Fruit fly (Drosophila melanogaster) whole organism, prepupa: ENCODE measurements around the gene GluRIIC.

Source experiments
- Blimp-1 ChIP-seq: fragments of 200-800 bp; sonication (Bioruptor generic); optimal IDR thresholded peaks from 3 replicates; lab custom pipeline; 2017; ENCODE audit warnings: missing biosample characterization, missing genetic modification characterization, mild to moderate bottlenecking, moderate library complexity, missing genetic modification reagents
- CG10631 ChIP-seq: fragments of 200-800 bp; sonication (Bioruptor generic); optimal IDR thresholded peaks from 2 replicates; lab custom pipeline; 2016; ENCODE audit warnings: missing biosample characterization, missing genetic modification characterization
- CG10669 ChIP-seq: fragments of 200-800 bp; sonication (Bioruptor generic); optimal IDR thresholded peaks from 3 replicates; lab custom pipeline; 2018; ENCODE audit warnings: missing biosample characterization, mild to moderate bottlenecking, missing genetic modification characterization, moderate library complexity
- CG11902 ChIP-seq: fragments of 200-800 bp; sonication (Bioruptor generic); optimal IDR thresholded peaks from 3 replicates; lab custom pipeline; 2016; ENCODE audit warnings: missing biosample characterization, missing genetic modification characterization
- CG1621 ChIP-seq: fragments of 200-800 bp; sonication (Bioruptor generic); optimal IDR thresholded peaks from 3 replicates; lab custom pipeline; 2018; ENCODE audit warnings: missing biosample characterization, mild to moderate bottlenecking, missing genetic modification characterization
- CG3032 ChIP-seq: fragments of 200-800 bp; optimal IDR thresholded peaks from 2 replicates; lab custom pipeline; 2019; ENCODE audit warnings: missing biosample characterization, mild to moderate bottlenecking, missing genetic modification characterization, moderate library complexity
- CG32006 ChIP-seq: fragments of 200-800 bp; sonication (Bioruptor generic); optimal IDR thresholded peaks from 3 replicates; lab custom pipeline; 2017; ENCODE audit warnings: missing biosample characterization, mild to moderate bottlenecking, missing genetic modification characterization
- CG34406 ChIP-seq: fragments of 200-800 bp; sonication (Bioruptor generic); optimal IDR thresholded peaks from 3 replicates; lab custom pipeline; 2016; ENCODE audit warnings: missing biosample characterization, missing genetic modification characterization
- CG3919 ChIP-seq: fragments of 200-800 bp; sonication (Bioruptor generic); optimal IDR thresholded peaks from 3 replicates; lab custom pipeline; 2016; ENCODE audit warnings: missing biosample characterization, missing genetic modification characterization
- CG4318 ChIP-seq: fragments of 200-800 bp; sonication (Bioruptor generic); optimal IDR thresholded peaks from 3 replicates; lab custom pipeline; 2017; ENCODE audit warnings: missing biosample characterization, mild to moderate bottlenecking, missing genetic modification characterization
- CG6276 ChIP-seq: fragments of 200-800 bp; sonication (Bioruptor generic); optimal IDR thresholded peaks from 2 replicates; lab custom pipeline; 2017; ENCODE audit warnings: missing biosample characterization, mild to moderate bottlenecking, missing genetic modification characterization
- CG6792 ChIP-seq: fragments of 200-800 bp; sonication (Bioruptor generic); optimal IDR thresholded peaks from 3 replicates; lab custom pipeline; 2016; ENCODE audit warnings: missing biosample characterization, missing genetic modification characterization
- CG6808 ChIP-seq: fragments of 200-800 bp; sonication (Bioruptor generic); optimal IDR thresholded peaks from 3 replicates; lab custom pipeline; 2017; ENCODE audit warnings: missing biosample characterization, missing genetic modification characterization, mild to moderate bottlenecking, moderate library complexity, missing genetic modification reagents
- CG6854 ChIP-seq: fragments of 200-800 bp; sonication (Bioruptor generic); optimal IDR thresholded peaks from 2 replicates; lab custom pipeline; 2017; ENCODE audit warnings: missing biosample characterization, mild to moderate bottlenecking, missing genetic modification characterization
- CG7368 ChIP-seq: fragments of 200-800 bp; sonication (Bioruptor generic); optimal IDR thresholded peaks from 3 replicates; lab custom pipeline; 2016; ENCODE audit warnings: missing biosample characterization, missing genetic modification characterization
- CG8119 ChIP-seq: fragments of 200-800 bp; sonication (Bioruptor generic); IDR thresholded peaks from 3 replicates; pipeline ENCODE4 v1.3.6; 2022; ENCODE audit warnings: missing biosample characterization, missing genetic modification characterization
- CG8319 ChIP-seq: fragments of 200-800 bp; sonication (Bioruptor generic); optimal IDR thresholded peaks from 3 replicates; lab custom pipeline; 2016; ENCODE audit warnings: missing biosample characterization, missing genetic modification characterization
- CG8632 ChIP-seq: fragments of 200-800 bp; sonication (Bioruptor generic); optimal IDR thresholded peaks from 3 replicates; lab custom pipeline; 2016; ENCODE audit warnings: missing biosample characterization, missing genetic modification characterization
- CG9139 ChIP-seq: fragments of 200-800 bp; sonication (Bioruptor generic); optimal IDR thresholded peaks from 3 replicates; lab custom pipeline; 2017; ENCODE audit warnings: missing biosample characterization, mild to moderate bottlenecking, missing genetic modification characterization
- Eip75B ChIP-seq: fragments of 200-800 bp; sonication (Bioruptor generic); optimal IDR thresholded peaks from 3 replicates; lab custom pipeline; 2016; ENCODE audit warnings: missing biosample characterization, missing genetic modification characterization
- Ets21C ChIP-seq: fragments of 200-800 bp; sonication (Bioruptor generic); optimal IDR thresholded peaks from 3 replicates; lab custom pipeline; 2016; ENCODE audit warnings: missing biosample characterization, missing genetic modification characterization
- Ets96B ChIP-seq: fragments of 200-800 bp; optimal IDR thresholded peaks from 2 replicates; lab custom pipeline; 2019; ENCODE audit warnings: missing biosample characterization, mild to moderate bottlenecking, missing genetic modification characterization, moderate library complexity
- Gug ChIP-seq: fragments of 200-800 bp; sonication (Bioruptor generic); IDR thresholded peaks from 2 replicates; pipeline ENCODE4 v1.3.6; 2022; ENCODE audit warnings: missing biosample characterization, missing genetic modification characterization
- Hr39 ChIP-seq: fragments of 200-800 bp; sonication (Bioruptor generic); optimal IDR thresholded peaks from 2 replicates; lab custom pipeline; 2016; ENCODE audit warnings: missing biosample characterization, missing genetic modification characterization
- Hr4 ChIP-seq: fragments of 200-800 bp; sonication (Bioruptor generic); optimal IDR thresholded peaks from 3 replicates; lab custom pipeline; 2016; ENCODE audit warnings: missing biosample characterization, missing genetic modification characterization
- Lpt ChIP-seq: fragments of 200-800 bp; sonication (Bioruptor generic); optimal IDR thresholded peaks from 3 replicates; lab custom pipeline; 2016; ENCODE audit warnings: missing biosample characterization, missing genetic modification characterization
- Sox102F ChIP-seq: fragments of 200-800 bp; sonication (Bioruptor generic); optimal IDR thresholded peaks from 2 replicates; lab custom pipeline; 2016; ENCODE audit warnings: missing biosample characterization, mild to moderate bottlenecking, missing genetic modification characterization
- Sox15 ChIP-seq: fragments of 200-800 bp; sonication (Bioruptor generic); optimal IDR thresholded peaks from 3 replicates; lab custom pipeline; 2016; ENCODE audit warnings: missing biosample characterization, missing genetic modification characterization
- achi ChIP-seq: fragments of 200-800 bp; sonication (Bioruptor generic); optimal IDR thresholded peaks from 3 replicates; lab custom pipeline; 2016; ENCODE audit warnings: missing biosample characterization, missing genetic modification characterization
- acj6 ChIP-seq: fragments of 200-800 bp; sonication (Bioruptor generic); optimal IDR thresholded peaks from 3 replicates; lab custom pipeline; 2016; ENCODE audit warnings: missing biosample characterization, missing genetic modification characterization
- cyc ChIP-seq: fragments of 200-800 bp; sonication (Bioruptor generic); optimal IDR thresholded peaks from 3 replicates; lab custom pipeline; 2016; ENCODE audit warnings: missing biosample characterization, missing genetic modification characterization
- dsx ChIP-seq: fragments of 200-800 bp; optimal IDR thresholded peaks from 3 replicates; lab custom pipeline; 2019; ENCODE audit warnings: missing biosample characterization, mild to moderate bottlenecking, missing genetic modification characterization, moderate library complexity; ENCODE audit not compliant: poor library complexity, severe bottlenecking
- esn ChIP-seq: fragments of 200-800 bp; sonication (Bioruptor generic); optimal IDR thresholded peaks from 2 replicates; lab custom pipeline; 2016; ENCODE audit warnings: missing biosample characterization, mild to moderate bottlenecking, missing genetic modification characterization, moderate library complexity
- fd59A ChIP-seq: fragments of 200-800 bp; sonication (Bioruptor generic); optimal IDR thresholded peaks from 2 replicates; lab custom pipeline; 2017; ENCODE audit warnings: missing biosample characterization, mild to moderate bottlenecking, missing genetic modification characterization, missing genetic modification reagents
- fd85E ChIP-seq: fragments of 200-800 bp; sonication (Bioruptor generic); optimal IDR thresholded peaks from 3 replicates; lab custom pipeline; 2016; ENCODE audit warnings: missing biosample characterization, missing genetic modification characterization
- fkh ChIP-seq: fragments of 200-800 bp; sonication (Bioruptor generic); optimal IDR thresholded peaks from 3 replicates; lab custom pipeline; 2017; ENCODE audit warnings: missing biosample characterization, mild to moderate bottlenecking, missing genetic modification characterization, moderate library complexity
- lz ChIP-seq: fragments of 200-800 bp; sonication (Bioruptor generic); optimal IDR thresholded peaks from 3 replicates; lab custom pipeline; 2016; ENCODE audit warnings: missing biosample characterization, missing genetic modification characterization
- net ChIP-seq: fragments of 200-800 bp; sonication (Bioruptor generic); optimal IDR thresholded peaks from 3 replicates; lab custom pipeline; 2016; ENCODE audit warnings: missing biosample characterization, missing genetic modification characterization
- pdm3 ChIP-seq: fragments of 200-800 bp; sonication (Bioruptor generic); optimal IDR thresholded peaks from 3 replicates; lab custom pipeline; 2016; ENCODE audit warnings: missing biosample characterization, missing genetic modification characterization
- salr ChIP-seq, 2 experiments: fragments of 200-800 bp; sonication (Bioruptor generic); optimal IDR thresholded peaks; 3 replicates each; lab custom pipeline; 2016 to 2018; ENCODE audit warnings: missing biosample characterization in 2 of 2, missing genetic modification characterization in 2 of 2, mild to moderate bottlenecking in 1 of 2
- spab ChIP-seq: fragments of 200-800 bp; sonication (Bioruptor generic); optimal IDR thresholded peaks from 2 replicates; lab custom pipeline; 2017; ENCODE audit warnings: missing biosample characterization, mild to moderate bottlenecking, missing genetic modification characterization, missing genetic modification reagents
- svp ChIP-seq: fragments of 200-800 bp; sonication (Bioruptor generic); peaks from one replicate; lab custom pipeline; 2016; ENCODE audit warnings: missing biosample characterization, missing genetic modification characterization
- topi ChIP-seq: fragments of 200-800 bp; sonication (Bioruptor generic); optimal IDR thresholded peaks from 3 replicates; lab custom pipeline; 2016; ENCODE audit warnings: missing biosample characterization, missing genetic modification characterization
- vri ChIP-seq: fragments of 200-800 bp; sonication (Bioruptor generic); optimal IDR thresholded peaks from 3 replicates; lab custom pipeline; 2016; ENCODE audit warnings: missing biosample characterization, mild to moderate bottlenecking, missing genetic modification characterization

Gene GluRIIC

DNA sequence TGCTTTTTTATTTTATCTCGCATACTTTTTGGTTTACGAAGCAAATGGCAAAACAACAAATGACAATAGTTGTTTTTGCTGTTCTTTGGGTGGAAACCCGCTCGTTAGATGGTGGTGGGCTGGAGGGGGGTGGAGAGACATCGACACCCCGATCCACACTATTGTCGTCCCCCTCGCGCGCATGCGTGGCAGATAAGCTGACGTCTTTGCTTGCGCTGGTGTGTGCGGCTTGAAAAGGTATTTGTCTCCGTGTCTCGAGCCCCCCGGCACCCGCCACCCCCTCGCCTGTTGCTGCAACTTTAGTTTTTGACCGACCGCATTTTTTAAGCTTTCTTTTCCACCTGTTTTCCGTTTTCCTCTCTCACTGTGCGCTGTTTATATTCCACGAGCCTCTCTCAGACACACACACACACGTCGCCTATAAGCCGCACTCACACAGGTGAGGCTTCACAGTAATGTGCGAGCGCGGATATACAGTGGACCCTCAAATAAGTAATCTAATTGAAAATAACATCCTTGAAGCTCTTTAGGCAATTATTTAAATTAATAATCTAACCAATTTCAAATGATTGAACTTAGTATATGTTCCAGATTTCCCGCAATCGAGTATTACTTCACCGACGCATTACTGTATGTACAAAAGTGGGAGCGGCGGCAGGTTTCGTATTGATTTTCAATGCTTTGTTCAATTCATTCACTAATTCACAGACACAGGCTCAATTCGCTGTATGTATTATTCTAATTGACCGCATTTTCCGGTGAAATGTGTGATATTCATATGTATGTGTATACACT, 46.7 kb upstream of the GluRIIC start (continued):
- TF ChIP-seq CG6792 (GFP tag; lab: Kevin White, UChicago) (peak; percentile 93), CG10631 (GFP tag; lab: Kevin White, UChicago) (peak; percentile 93), salr (GFP tag; optimal IDR thresholded peaks at IDR 0.05; lab: Kevin White, UChicago) (peak; percentile 85 to 87), CG4318 (GFP tag; lab: Kevin White, UChicago) (peak; percentile 92), Ets96B (peak; percentile 87), CG11902 (GFP tag; lab: Kevin White, UChicago) (peak; percentile 92), CG8632 (GFP tag; lab: Kevin White, UChicago) (peak; percentile 91), Eip75B (GFP tag; lab: Kevin White, UChicago) (peak; percentile 93), Ets21C (GFP tag; lab: Kevin White, UChicago) (peak; percentile 94), Sox15 (peak; percentile 92), fd85E (GFP tag; lab: Kevin White, UChicago) (peak; percentile 60), topi (GFP tag; lab: Kevin White, UChicago) (peak; percentile 96), spab (GFP tag; lab: Kevin White, UChicago) (peak; percentile 78), CG8319 (GFP tag; lab: Kevin White, UChicago) (peak; percentile 82), Lpt (GFP tag; lab: Kevin White, UChicago) (peak; percentile 79), fd59A (GFP tag; lab: Kevin White, UChicago) (peak; percentile 83), Gug (GFP tag; lab: Robert Waterston, UW) (peak; percentile 94), CG9139 (GFP tag; lab: Kevin White, UChicago) (peak; percentile 65)

DNA sequence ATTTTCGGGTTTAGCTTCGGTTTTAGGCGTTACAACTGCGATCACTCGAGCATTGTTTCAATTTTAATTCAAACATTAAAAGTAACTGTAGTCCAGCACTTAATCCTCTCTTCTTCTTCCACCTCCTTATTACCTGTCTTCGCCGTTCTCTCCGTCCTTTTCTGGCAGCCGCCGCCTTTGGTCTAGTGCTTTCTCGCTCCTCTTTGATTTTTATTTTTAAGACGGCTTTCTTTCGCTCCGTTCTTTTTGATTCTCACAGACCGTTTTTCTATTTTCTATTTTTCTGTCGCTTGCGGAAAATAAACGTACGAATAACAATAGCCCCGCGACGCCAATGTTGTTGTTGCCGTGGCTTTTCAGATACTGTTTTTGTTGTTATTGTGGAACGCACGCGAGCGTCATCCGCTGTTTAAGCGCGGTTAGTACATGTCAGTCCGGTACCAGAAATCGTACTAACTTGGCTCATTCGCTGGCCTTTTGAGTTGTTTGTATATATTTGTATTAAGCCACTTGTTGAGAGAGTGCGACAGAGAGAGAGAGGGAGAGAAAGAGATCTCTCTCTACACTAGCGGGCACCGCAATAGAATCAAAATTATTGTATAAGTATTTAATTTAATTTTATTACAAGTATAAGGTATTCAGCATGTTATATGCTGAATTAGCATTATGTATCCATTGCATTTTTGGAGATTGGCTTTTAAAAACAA, 45.8 kb upstream of the GluRIIC start, which contains the start of gene aru:
TSS of gene aru (minus strand) at position 456 of the 707 bp plus-strand sequence.
- TF ChIP-seq net (GFP tag; lab: Kevin White, UChicago), result peak; percentile 10
- TF ChIP-seq spab (GFP tag; lab: Kevin White, UChicago), result no peak
- peak; percentile 3 for TF ChIP-seq CG8632 (GFP tag; lab: Kevin White, UChicago)
- peak; percentile 54 for TF ChIP-seq svp (GFP tag; lab: Kevin White, UChicago)
- TF ChIP-seq CG34406 (GFP tag; lab: Kevin White, UChicago), result no peak
- TF ChIP-seq Ets96B, result peak; percentile 22
- TF ChIP-seq CG1621 (tag; lab: Kevin White, UChicago), result no peak
- TF ChIP-seq Lpt (GFP tag; lab: Kevin White, UChicago), result peak; percentile 25
- TF ChIP-seq esn (GFP tag; lab: Kevin White, UChicago), result peak; percentile 40
- TF ChIP-seq CG6808 (GFP tag; lab: Kevin White, UChicago), result no peak
- no peak for TF ChIP-seq fd59A (GFP tag; lab: Kevin White, UChicago)
- peak; percentile 53 for TF ChIP-seq Sox102F (GFP tag; lab: Kevin White, UChicago)
- TF ChIP-seq cyc, result no peak
- peak; percentile 28 for TF ChIP-seq vri (GFP tag; lab: Kevin White, UChicago)
- no peak for TF ChIP-seq Blimp-1 (GFP tag; lab: Kevin White, UChicago)
- peak; percentile 33 for TF ChIP-seq acj6 (GFP tag; lab: Kevin White, UChicago)
- TF ChIP-seq CG7368 (GFP tag; lab: Kevin White, UChicago), result peak; percentile 12
- TF ChIP-seq CG4318 (GFP tag; lab: Kevin White, UChicago), result no peak
- peak; percentile 29 for TF ChIP-seq CG10669 (GFP tag; lab: Kevin White, UChicago)
- TF ChIP-seq CG3032 (tag; lab: Kevin White, UChicago), result peak; percentile 22
- no peak for TF ChIP-seq CG6854
- TF ChIP-seq CG6276 (GFP tag; lab: Kevin White, UChicago), result peak; percentile 21
- TF ChIP-seq CG8319 (GFP tag; lab: Kevin White, UChicago), result no peak
- peak; percentile 37 for TF ChIP-seq CG32006 (GFP tag; lab: Kevin White, UChicago)
- TF ChIP-seq Hr4, result peak; percentile 37
- TF ChIP-seq CG8119, result peak; percentile 66; the same call in 2 of the 3 replicates
- TF ChIP-seq Sox15, result no peak
- TF ChIP-seq salr (GFP tag; optimal IDR thresholded peaks at IDR 0.05; lab: Kevin White, UChicago), result peak in 1 of 2 experiments; percentile 9
- peak; percentile 12 for TF ChIP-seq achi (GFP tag; lab: Kevin White, UChicago)
- no peak for TF ChIP-seq CG10631 (GFP tag; lab: Kevin White, UChicago)
- TF ChIP-seq CG3919 (GFP tag; lab: Kevin White, UChicago), result peak; percentile 51
- TF ChIP-seq lz (GFP tag; lab: Kevin White, UChicago), result peak; percentile 10
- TF ChIP-seq dsx (GFP tag; lab: Kevin White, UChicago), result no peak
- peak; percentile 57 for TF ChIP-seq fkh
- no peak for TF ChIP-seq Hr39 (GFP tag; lab: Kevin White, UChicago)
- peak; percentile 1 for TF ChIP-seq CG6792 (GFP tag; lab: Kevin White, UChicago)
- TF ChIP-seq pdm3 (GFP tag; lab: Kevin White, UChicago), result peak; percentile 24
- TF ChIP-seq CG9139 (GFP tag; lab: Kevin White, UChicago), result no peak
- no peak for TF ChIP-seq Eip75B (GFP tag; lab: Kevin White, UChicago)
